Fruit fly (Drosophila melanogaster): ENCODE measurements around the gene CG13856.
A peak's percentile ranks its signal among the peaks of the same experiment; 100 is the strongest.

The CG13856 gene

DNA sequence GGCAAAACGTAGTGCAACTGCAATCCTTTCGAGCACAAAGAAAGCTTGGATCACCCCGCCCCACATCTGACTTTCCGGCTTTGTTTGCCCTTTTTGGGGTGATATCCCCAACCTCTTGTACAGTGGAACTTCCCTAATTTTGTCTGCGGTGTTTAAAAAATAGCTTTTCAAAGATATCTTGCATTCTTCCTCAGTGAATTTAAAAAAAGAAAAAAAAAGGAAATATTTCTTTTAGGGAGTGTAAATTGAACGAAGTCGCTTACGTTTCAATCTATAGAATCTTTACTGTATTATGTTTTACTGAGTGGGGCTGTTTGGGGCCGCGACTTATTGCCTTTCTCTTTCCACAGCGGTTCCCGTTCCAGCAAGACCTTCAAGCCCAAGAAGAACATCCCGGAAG, 19.2 kb downstream of the CG13856 start (continued):
- TF ChIP-seq CG31627 (GFP tag; optimal IDR thresholded peaks at IDR 0.05): peak; percentile 87
- peak; percentile 85 for TF ChIP-seq Eip75B (GFP tag; optimal IDR thresholded peaks at IDR 0.05)
- no peak for TF ChIP-seq dac (GFP tag; optimal IDR thresholded peaks at IDR 0.05)
- peak; percentile 86 for TF ChIP-seq CG6163 (GFP tag; IDR thresholded peaks at IDR 0.05)
- TF ChIP-seq cyc (GFP tag; optimal IDR thresholded peaks at IDR 0.05): peak; percentile 84
- peak; percentile 69 for TF ChIP-seq achi (GFP tag; optimal IDR thresholded peaks at IDR 0.05)
- peak; percentile 86 for TF ChIP-seq Hr39 (GFP tag; optimal IDR thresholded peaks at IDR 0.05)
- TF ChIP-seq acj6 (GFP tag; optimal IDR thresholded peaks at IDR 0.05): peak; percentile 72

DNA sequence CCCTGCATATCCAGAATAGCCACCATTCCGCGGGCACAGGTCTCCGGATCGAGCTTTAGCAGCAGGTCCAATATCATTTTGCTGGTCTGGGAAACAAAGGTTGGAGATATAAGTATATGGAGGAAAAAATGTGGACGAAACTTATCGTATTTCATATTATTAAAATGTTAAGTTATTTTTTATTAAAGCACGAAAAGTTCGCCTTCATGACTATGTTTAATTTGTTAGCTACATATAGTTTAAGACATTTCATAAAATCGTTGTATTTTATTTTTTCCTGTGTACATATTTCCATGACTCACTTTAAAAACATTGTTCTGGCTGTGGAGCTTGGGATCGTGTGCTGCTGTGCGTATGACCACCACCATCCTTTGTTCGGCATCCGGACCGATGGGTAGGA, 21.5 kb downstream of the CG13856 start:
- no peak for TF ChIP-seq CG16779 (tag; optimal IDR thresholded peaks at IDR 0.05)
- peak; percentile 53 for TF ChIP-seq pdm3 (GFP tag; optimal IDR thresholded peaks at IDR 0.05)
- TF ChIP-seq spab (GFP tag; optimal IDR thresholded peaks at IDR 0.05): no peak
- TF ChIP-seq Lpt (GFP tag; optimal IDR thresholded peaks at IDR 0.05): no peak
- TF ChIP-seq Smox (GFP tag; optimal IDR thresholded peaks at IDR 0.05): peak; percentile 61
- TF ChIP-seq fd85E (GFP tag; optimal IDR thresholded peaks at IDR 0.05): no peak
- peak; percentile 45 for TF ChIP-seq CG10669 (GFP tag; optimal IDR thresholded peaks at IDR 0.05)
- peak; percentile 51 for TF ChIP-seq Eip75B (GFP tag; optimal IDR thresholded peaks at IDR 0.05)
- peak; percentile 88 for TF ChIP-seq svp (GFP tag)
- TF ChIP-seq CG9139 (GFP tag; optimal IDR thresholded peaks at IDR 0.05): no peak
- TF ChIP-seq lz (GFP tag; optimal IDR thresholded peaks at IDR 0.05): peak; percentile 60
- no peak for TF ChIP-seq Gug (GFP tag; IDR thresholded peaks at IDR 0.05)
- peak in 1 of 2 experiments; percentile 64 for TF ChIP-seq ss (GFP tag; optimal IDR thresholded peaks at IDR 0.05)
- TF ChIP-seq CG8119 (GFP tag; IDR thresholded peaks at IDR 0.05): 0 out of 3 replicates have a peak, but pooled peaks have one; percentile 30
- peak; percentile 59 for TF ChIP-seq OdsH (GFP tag; optimal IDR thresholded peaks at IDR 0.05)
- peak; percentile 14 for TF ChIP-seq CG11902 (GFP tag; optimal IDR thresholded peaks at IDR 0.05)
- peak; percentile 80 for TF ChIP-seq esn (GFP tag; optimal IDR thresholded peaks at IDR 0.05)
- no peak for TF ChIP-seq Hr4 (GFP tag; optimal IDR thresholded peaks at IDR 0.05)
- peak; percentile 52 for TF ChIP-seq CG10631 (GFP tag; optimal IDR thresholded peaks at IDR 0.05)
- peak; percentile 66 for TF ChIP-seq CG34406 (GFP tag; optimal IDR thresholded peaks at IDR 0.05)
- no peak for TF ChIP-seq CG4318 (GFP tag; optimal IDR thresholded peaks at IDR 0.05)
- TF ChIP-seq CG7368 (GFP tag; optimal IDR thresholded peaks at IDR 0.05): peak; percentile 10
- peak; percentile 37 for TF ChIP-seq achi (GFP tag; optimal IDR thresholded peaks at IDR 0.05)
- TF ChIP-seq acj6 (GFP tag; optimal IDR thresholded peaks at IDR 0.05): peak; percentile 60
- peak; percentile 92 for TF ChIP-seq Eip78C (GFP tag)
- peak; percentile 56 for TF ChIP-seq CG6792 (GFP tag; optimal IDR thresholded peaks at IDR 0.05)
- no peak for TF ChIP-seq vri (GFP tag; optimal IDR thresholded peaks at IDR 0.05)
- no peak for TF ChIP-seq CG32006 (GFP tag; optimal IDR thresholded peaks at IDR 0.05)
- no peak for TF ChIP-seq fkh (GFP tag; optimal IDR thresholded peaks at IDR 0.05)
- peak; percentile 53 for TF ChIP-seq CG3919 (GFP tag; optimal IDR thresholded peaks at IDR 0.05)
- no peak for TF ChIP-seq Ets21C (GFP tag; optimal IDR thresholded peaks at IDR 0.05)
- TF ChIP-seq CG6854 (GFP tag; optimal IDR thresholded peaks at IDR 0.05): peak; percentile 15
- peak; percentile 54 for TF ChIP-seq Ets96B (tag; optimal IDR thresholded peaks at IDR 0.05)
- peak; percentile 69 for TF ChIP-seq Met (GFP tag; optimal IDR thresholded peaks at IDR 0.05)
- peak in 1 of 2 experiments; percentile 14 for TF ChIP-seq salr (GFP tag; optimal IDR thresholded peaks at IDR 0.05)
- TF ChIP-seq Hr39 (GFP tag; optimal IDR thresholded peaks at IDR 0.05): peak; percentile 34
- TF ChIP-seq CG31627 (GFP tag; optimal IDR thresholded peaks at IDR 0.05): peak; percentile 61
- TF ChIP-seq CG6163 (GFP tag; IDR thresholded peaks at IDR 0.05): peak; percentile 73
- peak; percentile 38 for TF ChIP-seq CG6808 (GFP tag; optimal IDR thresholded peaks at IDR 0.05)
- TF ChIP-seq fd59A (GFP tag; optimal IDR thresholded peaks at IDR 0.05): no peak
- TF ChIP-seq CG11762 (GFP tag; optimal IDR thresholded peaks at IDR 0.05; ENCODE audit: insufficient read depth): no peak
- TF ChIP-seq CG6276 (GFP tag; optimal IDR thresholded peaks at IDR 0.05): no peak
- peak; percentile 63 for TF ChIP-seq CG8632 (GFP tag; optimal IDR thresholded peaks at IDR 0.05)
- peak; percentile 77 for TF ChIP-seq topi (GFP tag; optimal IDR thresholded peaks at IDR 0.05)
- TF ChIP-seq Sox14 (GFP tag; optimal IDR thresholded peaks at IDR 0.05): peak; percentile 66
- TF ChIP-seq CG15336 (GFP tag; IDR thresholded peaks at IDR 0.05): peak; percentile 35; the same call in 1 of the 2 replicates
- no peak for TF ChIP-seq CG11294 (GFP tag; IDR thresholded peaks at IDR 0.05)
- TF ChIP-seq cyc (GFP tag; optimal IDR thresholded peaks at IDR 0.05): peak; percentile 59
